Worm (Caenorhabditis elegans) whole organism, L1 larva: ENCODE results near the gene ttll-12.
A peak's percentile ranks its signal among the peaks of the same experiment; 100 is the strongest.

Experiments used
- C04F5.9 ChIP-seq: sonication (generic microtip); optimal IDR thresholded peaks from 2 replicates; lab custom pipeline; 2016; ENCODE audit warnings: missing genetic modification characterization, missing compliant biosample characterization
- C16A3.4 ChIP-seq: fragments of 150-350 bp; optimal IDR thresholded peaks from 2 replicates; lab custom pipeline; 2014; ENCODE audit warnings: missing biosample characterization, missing genetic modification characterization
- C34B4.2 ChIP-seq: sonication (generic microtip); optimal IDR thresholded peaks from 2 replicates; lab custom pipeline; 2017; ENCODE audit warnings: mild to moderate bottlenecking, missing genetic modification characterization, missing compliant biosample characterization
- Y116A8C.19 ChIP-seq: sonication (generic microtip); optimal IDR thresholded peaks from 2 replicates; lab custom pipeline; 2016; ENCODE audit warnings: missing compliant biosample characterization, missing genetic modification characterization, borderline replicate concordance
- aly-2 ChIP-seq: fragments of 150-350 bp; optimal IDR thresholded peaks from 2 replicates; lab custom pipeline; 2014; ENCODE audit warnings: missing biosample characterization, missing genetic modification characterization
- ama-1 ChIP-seq: fragments of 150-350 bp; optimal IDR thresholded peaks from 2 replicates; lab custom pipeline; 2014
- ceh-8 ChIP-seq: fragments of 200-800 bp; sonication (Bioruptor generic); optimal IDR thresholded peaks from 2 replicates; lab custom pipeline; 2018; ENCODE audit warnings: mild to moderate bottlenecking, missing genetic modification characterization, moderate library complexity, missing compliant biosample characterization
- ceh-88 ChIP-seq: fragments of 200-800 bp; sonication (Bioruptor generic); IDR thresholded peaks from 2 replicates; pipeline ENCODE4 v1.3.6; 2022; ENCODE audit warnings: missing genetic modification characterization, missing compliant biosample characterization
- dpl-1 ChIP-seq, 3 experiments: fragments of 150-350 bp in 2 of 3; sonication (generic microtip) in 1 of 3; optimal IDR thresholded peaks; 2 replicates each; lab custom pipeline; 2014 to 2017; ENCODE audit warnings: missing biosample characterization in 3 of 3, missing genetic modification characterization in 3 of 3, missing genetic modification reagents in 3 of 3
- dsc-1 ChIP-seq: sonication (generic microtip); optimal IDR thresholded peaks from 2 replicates; lab custom pipeline; 2016; ENCODE audit warnings: mild to moderate bottlenecking, missing genetic modification characterization, missing compliant biosample characterization
- efl-1 ChIP-seq, 4 experiments: fragments of 150-350 bp; optimal IDR thresholded peaks in 3 of 4; peaks in 1 of 4; 1 replicate in 1 of 4; 2 replicates in 3 of 4; lab custom pipeline; 2014; ENCODE audit warnings: missing biosample characterization in 2 of 4, missing genetic modification characterization in 2 of 4, missing genetic modification reagents in 2 of 4
- egl-13 ChIP-seq: sonication (generic microtip); optimal IDR thresholded peaks from 2 replicates; lab custom pipeline; 2016; ENCODE audit warnings: missing genotype, missing genetic modification reagents, missing genetic modification characterization, missing compliant biosample characterization
- egl-27 ChIP-seq, 2 experiments: fragments of 150-350 bp in 1 of 2; sonication (generic microtip); optimal IDR thresholded peaks; 3 replicates each; lab custom pipeline; 2017 to 2018; ENCODE audit warnings: missing biosample characterization in 2 of 2, missing genetic modification characterization in 2 of 2, missing genetic modification reagents in 2 of 2
- elt-2 ChIP-seq: sonication (generic microtip); optimal IDR thresholded peaks from 2 replicates; lab custom pipeline; 2016; ENCODE audit warnings: missing genetic modification characterization, mild to moderate bottlenecking, inconsistent platforms, missing compliant biosample characterization, missing genetic modification reagents
- ets-5 ChIP-seq: fragments of 200-800 bp; sonication (Bioruptor generic); IDR thresholded peaks from 2 replicates; pipeline ENCODE4 v1.3.6; 2022; ENCODE audit warnings: missing genetic modification characterization, missing compliant biosample characterization
- fkh-8 ChIP-seq: sonication (generic microtip); optimal IDR thresholded peaks from 2 replicates; lab custom pipeline; 2016; ENCODE audit warnings: mild to moderate bottlenecking, missing genetic modification characterization, missing compliant biosample characterization
- hpl-2 ChIP-seq: fragments of 150-350 bp; optimal IDR thresholded peaks from 2 replicates; lab custom pipeline; 2014; ENCODE audit warnings: missing biosample characterization, missing genetic modification reagents, missing genetic modification characterization
- isw-1 ChIP-seq: fragments of 200-800 bp; sonication (Bioruptor generic); IDR thresholded peaks from 2 replicates; pipeline ENCODE4 v1.3.6; 2022; ENCODE audit warnings: missing genetic modification characterization, missing compliant biosample characterization
- lin-14 ChIP-seq: fragments of 200-800 bp; sonication (Bioruptor generic); optimal IDR thresholded peaks from 2 replicates; lab custom pipeline; 2018; ENCODE audit warnings: mild to moderate bottlenecking, missing genetic modification characterization, moderate library complexity, missing compliant biosample characterization
- lin-15B ChIP-seq: fragments of 150-350 bp; sonication (generic microtip); optimal IDR thresholded peaks from 3 replicates; lab custom pipeline; 2014; ENCODE audit warnings: missing biosample characterization, missing genetic modification characterization
- lin-35 ChIP-seq, 2 experiments: fragments of 150-350 bp; optimal IDR thresholded peaks; 2 replicates each; lab custom pipeline; 2014; ENCODE audit warnings: missing biosample characterization in 2 of 2, missing genetic modification characterization in 2 of 2, missing genetic modification reagents in 2 of 2
- lir-3 ChIP-seq: sonication (generic microtip); optimal IDR thresholded peaks from 2 replicates; lab custom pipeline; 2016; ENCODE audit warnings: mild to moderate bottlenecking, missing genetic modification characterization, moderate library complexity, missing compliant biosample characterization; ENCODE audit not compliant: poor library complexity
- lsy-2 ChIP-seq, 2 experiments: fragments of 150-350 bp; optimal IDR thresholded peaks; 2 replicates each; lab custom pipeline; 2014; ENCODE audit warnings: missing biosample characterization in 2 of 2, missing genetic modification characterization in 2 of 2
- mab-9 ChIP-seq: fragments of 200-800 bp; sonication (Bioruptor generic); IDR thresholded peaks from 2 replicates; pipeline ENCODE4 v1.3.6; 2022; ENCODE audit warnings: missing genetic modification reagents, missing genetic modification characterization, missing compliant biosample characterization
- mep-1 ChIP-seq: fragments of 150-350 bp; optimal IDR thresholded peaks from 2 replicates; lab custom pipeline; 2014; ENCODE audit warnings: missing biosample characterization, missing genetic modification characterization
- nhr-20 ChIP-seq: sonication (generic microtip); optimal IDR thresholded peaks from 2 replicates; lab custom pipeline; 2016; ENCODE audit warnings: mild to moderate bottlenecking, missing genetic modification characterization, missing compliant biosample characterization
- nhr-47 ChIP-seq: sonication (generic microtip); optimal IDR thresholded peaks from 2 replicates; lab custom pipeline; 2016; ENCODE audit warnings: mild to moderate bottlenecking, missing genetic modification characterization, moderate library complexity, missing compliant biosample characterization
- nhr-71 ChIP-seq: sonication (generic microtip); optimal IDR thresholded peaks from 2 replicates; lab custom pipeline; 2016; ENCODE audit warnings: mild to moderate bottlenecking, missing genetic modification characterization, moderate library complexity, missing compliant biosample characterization
- nhr-85 ChIP-seq: sonication (generic microtip); peaks from one replicate; lab custom pipeline; 2016; ENCODE audit warnings: missing genetic modification characterization, inconsistent platforms, missing compliant biosample characterization
- nhr-90 ChIP-seq: sonication (generic microtip); optimal IDR thresholded peaks from 2 replicates; lab custom pipeline; 2016; ENCODE audit warnings: mild to moderate bottlenecking, missing genetic modification characterization, missing compliant biosample characterization; ENCODE audit not compliant: poor library complexity
- pag-3 ChIP-seq: sonication (generic microtip); optimal IDR thresholded peaks from 2 replicates; lab custom pipeline; 2017; ENCODE audit warnings: missing genetic modification characterization, mild to moderate bottlenecking, missing compliant biosample characterization, antibody characterized with exemption, borderline replicate concordance; ENCODE audit not compliant: insufficient read depth
- pax-3 ChIP-seq: fragments of 200-800 bp; sonication (Bioruptor generic); optimal IDR thresholded peaks from 2 replicates; lab custom pipeline; 2018; ENCODE audit warnings: mild to moderate bottlenecking, missing genetic modification characterization, moderate library complexity, missing compliant biosample characterization
- rnt-1 ChIP-seq: sonication (generic microtip); optimal IDR thresholded peaks from 2 replicates; lab custom pipeline; 2016; ENCODE audit warnings: mild to moderate bottlenecking, missing genetic modification characterization, moderate library complexity, missing compliant biosample characterization
- skn-1 ChIP-seq: fragments of 150-350 bp; optimal IDR thresholded peaks from 2 replicates; lab custom pipeline; 2014; ENCODE audit warnings: missing biosample characterization, missing genetic modification characterization
- snpc-4 ChIP-seq: fragments of 150-350 bp; optimal IDR thresholded peaks from 2 replicates; lab custom pipeline; 2014; ENCODE audit warnings: missing biosample characterization, missing genetic modification characterization
- snu-23 ChIP-seq: sonication (generic microtip); optimal IDR thresholded peaks from 2 replicates; lab custom pipeline; 2016; ENCODE audit warnings: missing genetic modification characterization, missing compliant biosample characterization
- sox-4 ChIP-seq: sonication (generic microtip); optimal IDR thresholded peaks from 2 replicates; lab custom pipeline; 2016; ENCODE audit warnings: missing genetic modification characterization, missing compliant biosample characterization
- tbx-2 ChIP-seq: sonication (generic microtip); optimal IDR thresholded peaks from 2 replicates; lab custom pipeline; 2016; ENCODE audit warnings: missing genetic modification characterization, missing compliant biosample characterization
- unc-62 ChIP-seq: fragments of 150-350 bp; optimal IDR thresholded peaks from 2 replicates; lab custom pipeline; 2014; ENCODE audit warnings: missing biosample characterization, missing genetic modification reagents, missing genetic modification characterization
- xbp-1 ChIP-seq: sonication (generic microtip); optimal IDR thresholded peaks from 2 replicates; lab custom pipeline; 2016; ENCODE audit warnings: missing genetic modification characterization, missing compliant biosample characterization
- zag-1 ChIP-seq: fragments of 150-350 bp; optimal IDR thresholded peaks from 2 replicates; lab custom pipeline; 2014; ENCODE audit warnings: missing biosample characterization, missing genetic modification characterization
- ztf-4 ChIP-seq: fragments of 150-350 bp; optimal IDR thresholded peaks from 2 replicates; lab custom pipeline; 2014; ENCODE audit warnings: missing biosample characterization, missing genetic modification characterization

Gene ttll-12

DNA sequence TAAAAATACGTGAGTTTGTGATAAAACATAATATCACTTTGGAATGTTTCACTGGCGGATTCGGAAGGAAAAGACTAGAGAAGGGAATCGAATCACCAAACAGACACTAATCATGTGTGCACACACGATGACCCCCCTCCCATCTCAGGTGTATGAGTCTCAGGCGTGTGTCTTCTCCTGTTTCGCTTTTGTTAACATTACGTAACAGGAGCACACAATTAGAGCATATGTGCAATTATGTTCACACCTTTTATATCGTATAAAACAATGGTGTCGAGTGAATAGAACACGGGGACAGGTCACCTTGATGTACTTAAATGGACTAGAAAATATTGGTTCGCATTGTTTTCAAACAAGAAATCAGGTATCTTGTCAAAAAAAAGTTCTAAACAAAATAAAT lies 22.0 kb upstream of the ttll-12 start:
- TF ChIP-seq ztf-4 (tag; lab: Kevin White, UChicago) (no peak), aly-2 (tag; lab: Kevin White, UChicago) (no peak), elt-2 (no peak), snu-23 (GFP tag; lab: Kevin White, UChicago) (no peak), fkh-8 (tag; lab: Kevin White, UChicago) (no peak), sox-4 (tag; lab: Kevin White, UChicago) (no peak), unc-62 (no peak), ceh-8 (GFP tag; lab: Kevin White, UChicago) (no peak), lin-14 (GFP tag; lab: Kevin White, UChicago) (no peak), pax-3 (tag; lab: Kevin White, UChicago) (no peak), lsy-2 (tag; optimal IDR thresholded peaks at IDR 0.05; lab: Kevin White, UChicago) (no peak), skn-1 (tag; lab: Kevin White, UChicago) (no peak), nhr-47 (tag; lab: Kevin White, UChicago) (no peak), mab-9 (GFP tag; lab: Robert Waterston, UW) (no peak), nhr-71 (tag; lab: Kevin White, UChicago) (no peak), ama-1 (lab: Kevin White, UChicago) (no peak), egl-13 (tag; lab: Kevin White, UChicago) (no peak), nhr-20 (tag; lab: Kevin White, UChicago) (no peak)

DNA sequence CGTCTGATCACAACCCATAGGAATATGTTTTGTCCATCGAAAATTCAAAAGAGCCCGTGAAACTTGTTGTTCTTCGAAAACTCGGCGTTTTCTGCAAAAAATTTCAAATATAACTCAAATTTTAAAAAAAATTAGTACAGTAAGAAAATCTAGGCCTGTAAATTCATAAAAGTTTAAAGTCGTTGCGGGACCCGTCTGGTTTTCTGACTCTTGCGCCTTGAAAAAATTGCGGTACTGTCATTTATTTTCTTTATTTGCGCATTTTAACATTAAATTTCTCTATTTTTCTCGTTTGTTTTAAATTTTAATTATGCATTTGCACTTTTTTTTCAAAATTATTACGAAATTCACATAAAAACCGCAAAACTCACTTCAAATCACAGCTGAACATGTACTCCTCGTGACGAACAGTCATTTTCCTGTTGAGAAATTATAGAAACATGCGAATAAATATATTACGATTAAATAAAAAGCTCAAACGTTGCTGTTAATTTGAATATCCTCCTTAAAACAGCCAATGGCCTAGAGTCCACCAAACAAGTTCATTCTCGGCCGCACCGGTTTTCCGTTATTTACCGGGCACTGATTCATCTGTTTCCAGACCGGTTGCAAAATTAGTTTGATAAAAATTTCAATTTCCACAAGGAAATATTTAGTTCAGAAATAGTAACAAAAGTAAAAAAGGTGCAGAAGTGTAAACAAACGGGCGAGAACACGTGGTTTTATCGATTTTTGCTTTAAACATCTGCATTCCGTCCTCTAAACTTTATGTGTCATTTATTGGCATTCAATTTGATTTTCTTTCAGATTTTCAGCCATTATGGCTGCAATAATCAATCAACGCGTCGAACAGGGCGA lies 19.5 kb upstream of the ttll-12 start, which contains the start of the genes csa-1 and wdfy-2:
csa-1 (minus strand) TSS at position 669 of the 858 bp plus-strand sequence.
wdfy-2 (plus strand) TSS at position 808 of the 858 bp plus-strand sequence.
- TF ChIP-seq skn-1 (tag; lab: Kevin White, UChicago) (no peak), isw-1 (GFP tag; lab: Robert Waterston, UW) (no peak), mep-1 (peak; percentile 38), lin-14 (GFP tag; lab: Kevin White, UChicago) (peak; percentile 5), nhr-85 (tag; lab: Kevin White, UChicago) (peak; percentile 74), lsy-2 (tag; optimal IDR thresholded peaks at IDR 0.05; lab: Kevin White, UChicago) (peak in 1 of 2 experiments; percentile 7), rnt-1 (tag; lab: Kevin White, UChicago) (peak; percentile 15), ceh-88 (GFP tag; lab: Robert Waterston, UW) (no peak), egl-27 (tag; optimal IDR thresholded peaks at IDR 0.05; lab: Kevin White, UChicago) (no peak), lin-35 (GFP tag; optimal IDR thresholded peaks at IDR 0.05; lab: Kevin White, UChicago) (peak; percentile 32 to 79), efl-1 (optimal IDR thresholded peaks at IDR 0.05; lab: Kevin White, UChicago) (peak in 1 of 2 experiments; percentile 67), efl-1 (GFP tag; optimal IDR thresholded peaks at IDR 0.05 in 1 of 2; lab: Kevin White, UChicago) (peak; percentile 72 to 97), dpl-1 (GFP tag; optimal IDR thresholded peaks at IDR 0.05; lab: Kevin White, UChicago) (peak; percentile 12 to 75 (median 63))
- TF ChIP-seq, all 84 proteins: peak for 8

DNA sequence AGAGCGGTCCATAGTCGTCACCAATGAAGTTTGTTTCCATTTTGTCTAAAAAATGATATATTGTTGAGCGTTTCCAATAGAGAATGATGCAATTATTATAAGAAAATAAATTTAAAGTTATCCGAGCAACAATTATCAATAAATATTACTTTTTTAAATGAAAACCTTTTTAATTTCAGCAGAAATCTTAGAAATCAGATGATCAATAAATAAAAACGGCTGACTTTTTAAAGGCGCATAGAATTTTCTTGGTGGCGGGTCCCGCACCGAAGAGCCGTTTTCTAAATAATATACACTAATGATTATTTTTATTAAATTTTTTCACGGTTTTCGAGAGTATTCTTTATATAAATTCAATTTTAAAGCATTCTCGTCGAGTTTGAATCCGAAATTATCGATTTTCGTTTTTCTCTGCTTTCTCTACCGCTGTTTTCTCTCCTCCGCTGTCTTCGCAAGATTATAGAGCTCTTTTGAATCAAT lies 15.9 kb upstream of the ttll-12 start, which contains the start of gene rab-39:
rab-39 (minus strand) TSS at position 51 of the 480 bp plus-strand sequence.
- TF ChIP-seq C16A3.4 (tag; lab: Kevin White, UChicago): peak; percentile 26
- TF ChIP-seq dpl-1 (GFP tag; optimal IDR thresholded peaks at IDR 0.05; lab: Kevin White, UChicago): peak; percentile 22 to 53 (median 31)
- TF ChIP-seq nhr-47 (tag; lab: Kevin White, UChicago): peak; percentile 23
- TF ChIP-seq lir-3 (tag; lab: Kevin White, UChicago): no peak
- TF ChIP-seq lsy-2 (tag; optimal IDR thresholded peaks at IDR 0.05; lab: Kevin White, UChicago): peak; percentile 42 to 70
- no peak for TF ChIP-seq C04F5.9
- no peak for TF ChIP-seq egl-27 (tag; optimal IDR thresholded peaks at IDR 0.05; lab: Kevin White, UChicago)
- peak; percentile 65 for TF ChIP-seq mep-1
- no peak for TF ChIP-seq ztf-4 (tag; lab: Kevin White, UChicago)
- TF ChIP-seq pag-3 (tag; lab: Kevin White, UChicago): no peak
- peak; percentile 29 for TF ChIP-seq fkh-8 (tag; lab: Kevin White, UChicago)
- no peak for TF ChIP-seq zag-1 (tag; lab: Kevin White, UChicago)
- no peak for TF ChIP-seq ets-5
- TF ChIP-seq snpc-4 (tag; lab: Kevin White, UChicago): no peak
- TF ChIP-seq lin-14 (GFP tag; lab: Kevin White, UChicago): peak; percentile 31
- TF ChIP-seq egl-13 (tag; lab: Kevin White, UChicago): no peak
- TF ChIP-seq efl-1 (optimal IDR thresholded peaks at IDR 0.05; lab: Kevin White, UChicago): peak; percentile 15 to 30
- TF ChIP-seq efl-1 (GFP tag; optimal IDR thresholded peaks at IDR 0.05 in 1 of 2; lab: Kevin White, UChicago): peak; percentile 40 to 83
- TF ChIP-seq sox-4 (tag; lab: Kevin White, UChicago): no peak
- no peak for TF ChIP-seq C34B4.2 (tag; lab: Kevin White, UChicago)
- TF ChIP-seq tbx-2 (tag; lab: Kevin White, UChicago): no peak
- no peak for TF ChIP-seq unc-62
- no peak for TF ChIP-seq hpl-2 (GFP tag; lab: Kevin White, UChicago)
- TF ChIP-seq mab-9 (GFP tag; lab: Robert Waterston, UW): no peak
- no peak for TF ChIP-seq nhr-90 (tag; lab: Kevin White, UChicago)
- no peak for TF ChIP-seq Y116A8C.19 (tag; lab: Kevin White, UChicago)
- TF ChIP-seq lin-15B: no peak
- TF ChIP-seq dsc-1: peak; percentile 33
- no peak for TF ChIP-seq xbp-1 (tag; lab: Kevin White, UChicago)
- TF ChIP-seq nhr-71 (tag; lab: Kevin White, UChicago): peak; percentile 30
